Fruit fly (Drosophila melanogaster) whole organism, embryonic: Measurements from ENCODE around the gene Alp9.

Experiments
- Abd-B ChIP-seq: fragments of 200-800 bp; sonication (Bioruptor generic); optimal IDR thresholded peaks from 2 replicates; lab custom pipeline; 2018; ENCODE audit warnings: missing biosample characterization, mild to moderate bottlenecking, missing genetic modification characterization, moderate library complexity
- Aef1 ChIP-seq: fragments of 200-800 bp; sonication (Bioruptor generic); IDR thresholded peaks from 3 replicates; pipeline ENCODE4 v1.3.6; 2022; ENCODE audit warnings: missing biosample characterization, missing genetic modification characterization
- Atf3 ChIP-seq: fragments of 200-800 bp; sonication (Bioruptor generic); optimal IDR thresholded peaks from 3 replicates; lab custom pipeline; 2016; ENCODE audit warnings: missing biosample characterization, missing genetic modification characterization
- B-H2 ChIP-seq: fragments of 200-800 bp; sonication (Bioruptor generic); optimal IDR thresholded peaks from 2 replicates; lab custom pipeline; 2018; ENCODE audit warnings: missing biosample characterization, mild to moderate bottlenecking, missing genetic modification characterization
- Blimp-1 ChIP-seq: fragments of 200-800 bp; sonication (Bioruptor generic); optimal IDR thresholded peaks from 3 replicates; lab custom pipeline; 2018; ENCODE audit warnings: missing biosample characterization, missing genetic modification characterization, mild to moderate bottlenecking, moderate library complexity, missing genetic modification reagents
- CG10321 ChIP-seq: fragments of 200-800 bp; sonication (Bioruptor generic); IDR thresholded peaks from 2 replicates; pipeline ENCODE4 v1.3.6; 2022; ENCODE audit warnings: missing biosample characterization, missing genetic modification characterization
- CG10979 ChIP-seq: fragments of 200-800 bp; sonication (Bioruptor generic); optimal IDR thresholded peaks from 2 replicates; lab custom pipeline; 2018; ENCODE audit warnings: missing biosample characterization, mild to moderate bottlenecking, missing genetic modification characterization, moderate library complexity
- CG11247 ChIP-seq: fragments of 200-800 bp; sonication (Bioruptor generic); IDR thresholded peaks from 2 replicates; pipeline ENCODE4 v1.3.6; 2022; ENCODE audit warnings: missing biosample characterization, missing genetic modification characterization
- CG12155 ChIP-seq: fragments of 200-800 bp; sonication (Bioruptor generic); optimal IDR thresholded peaks from 3 replicates; lab custom pipeline; 2016; ENCODE audit warnings: missing biosample characterization, missing genetic modification characterization
- CG13287 ChIP-seq: fragments of 200-800 bp; sonication (Bioruptor generic); IDR thresholded peaks from 2 replicates; pipeline ENCODE4 v1.3.6; 2022; ENCODE audit warnings: missing biosample characterization, missing genetic modification characterization; ENCODE audit not compliant: partially characterized antibody
- CG13424 ChIP-seq: fragments of 200-800 bp; sonication (Bioruptor generic); optimal IDR thresholded peaks from 2 replicates; lab custom pipeline; 2019; ENCODE audit warnings: missing biosample characterization, mild to moderate bottlenecking, missing genetic modification characterization, moderate library complexity
- CG13894 ChIP-seq: fragments of 200-800 bp; sonication (Bioruptor generic); optimal IDR thresholded peaks from 3 replicates; lab custom pipeline; 2018; ENCODE audit warnings: missing biosample characterization, mild to moderate bottlenecking, missing genetic modification characterization, moderate library complexity
- CG16779 ChIP-seq: fragments of 200-800 bp; sonication (Bioruptor generic); IDR thresholded peaks from 2 replicates; pipeline ENCODE4 v1.3.6; 2022; ENCODE audit warnings: missing biosample characterization, missing genetic modification characterization
- CG17829 ChIP-seq: fragments of 200-800 bp; optimal IDR thresholded peaks from 2 replicates; lab custom pipeline; 2019; ENCODE audit warnings: missing biosample characterization, mild to moderate bottlenecking, missing genetic modification characterization, moderate library complexity
- CG2678 ChIP-seq: fragments of 200-800 bp; sonication (Bioruptor generic); optimal IDR thresholded peaks from 3 replicates; lab custom pipeline; 2019; ENCODE audit warnings: missing biosample characterization, mild to moderate bottlenecking, missing genetic modification characterization, moderate library complexity
- CG32532 ChIP-seq: fragments of 200-800 bp; sonication (Bioruptor generic); IDR thresholded peaks from 2 replicates; pipeline ENCODE4 v1.3.6; 2022; ENCODE audit warnings: missing biosample characterization, missing genetic modification characterization
- CG33557 ChIP-seq: fragments of 200-800 bp; sonication (Bioruptor generic); optimal IDR thresholded peaks from 2 replicates; lab custom pipeline; 2019; ENCODE audit warnings: missing biosample characterization, mild to moderate bottlenecking, missing genetic modification characterization, moderate library complexity
- CG7372 ChIP-seq: fragments of 200-800 bp; sonication (Bioruptor generic); IDR thresholded peaks from 2 replicates; pipeline ENCODE4 v1.3.6; 2022; ENCODE audit warnings: missing biosample characterization, missing genetic modification characterization
- CG7556 ChIP-seq: fragments of 200-800 bp; sonication (Bioruptor generic); optimal IDR thresholded peaks from 2 replicates; lab custom pipeline; 2017; ENCODE audit warnings: missing biosample characterization, mild to moderate bottlenecking, missing genetic modification characterization
- CG8290 ChIP-seq, 3 experiments: fragments of 200-800 bp; sonication (Bioruptor generic); optimal IDR thresholded peaks; 2 replicates each; lab custom pipeline; 2016 to 2019; ENCODE audit warnings: missing biosample characterization in 3 of 3, missing genetic modification characterization in 3 of 3, mild to moderate bottlenecking in 2 of 3, moderate library complexity in 1 of 3
- CG8478 ChIP-seq: fragments of >200 bp; optimal IDR thresholded peaks from 2 replicates; lab custom pipeline; 2018
- Doc3 ChIP-seq: fragments of 200-800 bp; sonication (Bioruptor generic); IDR thresholded peaks from 3 replicates; pipeline ENCODE4 v1.3.6; 2022; ENCODE audit warnings: missing biosample characterization, missing genetic modification characterization; ENCODE audit not compliant: partially characterized antibody
- Ets65A ChIP-seq: fragments of 200-800 bp; sonication (Bioruptor generic); peaks from one replicate; lab custom pipeline; 2016; ENCODE audit warnings: missing biosample characterization, missing genetic modification characterization
- Hr78 ChIP-seq, 2 experiments: fragments of 200-800 bp in 1 of 2; fragments of >200 bp in 1 of 2; sonication (Bioruptor generic) in 1 of 2; optimal IDR thresholded peaks; 2 replicates each; lab custom pipeline; 2017 to 2019; ENCODE audit warnings: missing biosample characterization in 2 of 2, missing genetic modification characterization in 2 of 2, mild to moderate bottlenecking in 1 of 2, moderate library complexity in 1 of 2
- MTF-1 ChIP-seq: fragments of 200-800 bp; sonication (Bioruptor generic); optimal IDR thresholded peaks from 2 replicates; lab custom pipeline; 2018; ENCODE audit warnings: missing biosample characterization, mild to moderate bottlenecking, missing genetic modification characterization, borderline replicate concordance
- Med ChIP-seq: fragments of 200-800 bp; sonication (Bioruptor generic); peaks from one replicate; lab custom pipeline; 2016; ENCODE audit warnings: missing biosample characterization, missing genetic modification characterization, mild to moderate bottlenecking, inconsistent platforms, moderate library complexity
- Nf-YA ChIP-seq: fragments of 200-800 bp; sonication (Bioruptor generic); IDR thresholded peaks from 2 replicates; pipeline ENCODE4 v1.3.6; 2022; ENCODE audit warnings: missing biosample characterization, missing genetic modification characterization
- Nf-YC ChIP-seq: fragments of 200-800 bp; optimal IDR thresholded peaks from 3 replicates; lab custom pipeline; 2019; ENCODE audit warnings: missing biosample characterization, mild to moderate bottlenecking, missing genetic modification characterization, moderate library complexity
- Ravus ChIP-seq: fragments of 200-800 bp; sonication (Bioruptor generic); IDR thresholded peaks from 2 replicates; pipeline ENCODE4 v1.3.6; 2022; ENCODE audit warnings: missing biosample characterization, missing genetic modification characterization
- Sry-δ ChIP-seq: fragments of 200-800 bp; sonication (Bioruptor generic); optimal IDR thresholded peaks from 2 replicates; lab custom pipeline; 2016; ENCODE audit warnings: missing biosample characterization, missing genetic modification characterization
- Usf ChIP-seq: fragments of 200-800 bp; sonication (Bioruptor generic); optimal IDR thresholded peaks from 2 replicates; lab custom pipeline; 2017; ENCODE audit warnings: missing genotype, missing biosample characterization, missing genetic modification characterization
- YL-1 ChIP-seq: fragments of 200-800 bp; sonication (Bioruptor generic); optimal IDR thresholded peaks from 3 replicates; lab custom pipeline; 2017; ENCODE audit warnings: missing biosample characterization, mild to moderate bottlenecking, missing genetic modification characterization
- aop ChIP-seq: fragments of 200-800 bp; sonication (Bioruptor generic); IDR thresholded peaks from 2 replicates; pipeline ENCODE4 v1.3.6; 2022; ENCODE audit warnings: missing biosample characterization, missing genetic modification characterization
- ap ChIP-seq: fragments of 200-800 bp; sonication (Bioruptor generic); IDR thresholded peaks from 2 replicates; pipeline ENCODE4 v1.3.6; 2022; ENCODE audit warnings: missing biosample characterization, missing genetic modification characterization
- cg ChIP-seq: fragments of 200-800 bp; sonication (Bioruptor generic); optimal IDR thresholded peaks from 3 replicates; lab custom pipeline; 2019; ENCODE audit warnings: missing biosample characterization, mild to moderate bottlenecking, missing genetic modification characterization, moderate library complexity
- chinmo ChIP-seq: fragments of 200-800 bp; sonication (Bioruptor generic); IDR thresholded peaks from 4 replicates; pipeline ENCODE4 v1.3.6; 2022; ENCODE audit warnings: missing biosample characterization, missing genetic modification characterization; ENCODE audit not compliant: partially characterized antibody
- danr ChIP-seq: fragments of 200-800 bp; sonication (Bioruptor generic); IDR thresholded peaks from 2 replicates; pipeline ENCODE4 v1.3.6; 2022; ENCODE audit warnings: missing biosample characterization, missing genetic modification characterization
- knrl ChIP-seq: fragments of 200-800 bp; sonication (Bioruptor generic); IDR thresholded peaks from 3 replicates; pipeline ENCODE4 v1.3.6; 2022; ENCODE audit warnings: missing biosample characterization, missing genetic modification characterization; ENCODE audit not compliant: partially characterized antibody
- maf-S ChIP-seq: fragments of 200-800 bp; sonication (Bioruptor generic); optimal IDR thresholded peaks from 2 replicates; lab custom pipeline; 2016; ENCODE audit warnings: missing biosample characterization, missing genetic modification characterization
- salm ChIP-seq: fragments of 200-800 bp; sonication (Bioruptor generic); optimal IDR thresholded peaks from 2 replicates; lab custom pipeline; 2018; ENCODE audit warnings: missing biosample characterization, mild to moderate bottlenecking, missing genetic modification characterization
- tgo ChIP-seq: fragments of 200-800 bp; sonication (Bioruptor generic); IDR thresholded peaks from 3 replicates; pipeline ENCODE4 v1.3.6; 2022; ENCODE audit warnings: missing biosample characterization, missing genetic modification characterization
- tin ChIP-seq: fragments of 200-800 bp; sonication (Bioruptor generic); optimal IDR thresholded peaks from 3 replicates; lab custom pipeline; 2016; ENCODE audit warnings: missing biosample characterization, missing genetic modification characterization

Gene Alp9

DNA sequence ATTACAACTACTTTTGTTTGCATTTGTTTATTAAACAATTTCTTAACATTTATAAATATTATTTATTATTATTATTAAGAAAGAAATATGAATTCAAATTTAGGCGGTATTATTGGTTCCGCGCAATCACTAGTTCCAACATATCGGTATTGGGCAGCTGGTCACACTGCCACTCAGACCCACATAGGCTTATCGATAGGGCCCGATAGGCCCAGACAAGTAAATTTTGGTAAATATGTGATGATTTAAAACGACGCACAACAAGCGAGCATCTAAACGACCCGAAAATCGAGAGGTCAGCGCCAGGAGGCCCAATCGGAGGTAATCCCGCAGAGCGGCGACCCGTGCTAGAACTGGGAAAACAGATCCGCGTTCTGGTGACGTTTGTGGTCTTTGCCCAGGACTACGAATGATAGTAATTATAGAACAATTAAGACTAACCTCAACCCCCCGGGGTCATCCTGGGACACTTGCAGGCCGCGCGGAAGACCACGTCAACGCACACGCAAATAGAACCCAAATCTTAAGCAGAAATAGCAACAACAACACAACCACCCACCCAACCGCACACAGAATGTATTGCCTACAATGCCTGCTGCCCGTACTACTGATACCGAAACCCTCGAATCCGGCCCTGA is 30.2 kb upstream of the Alp9 start, which contains the start of gene bc10 (continued):
- TF ChIP-seq CG10979 (tag; lab: Kevin White, UChicago) (no peak), Nf-YC (tag; lab: Kevin White, UChicago) (peak; percentile 35), Aef1 (GFP tag; lab: Robert Waterston, UW) (no peak), Ravus (GFP tag; lab: Robert Waterston, UW) (no peak), Doc3 (GFP tag; lab: Robert Waterston, UW) (peak; percentile 81), CG13894 (tag; lab: Kevin White, UChicago) (peak; percentile 29), CG10321 (GFP tag; lab: Robert Waterston, UW) (no peak), tin (no peak), salm (tag; lab: Kevin White, UChicago) (no peak), CG33557 (GFP tag; lab: Kevin White, UChicago) (no peak), Abd-B (GFP tag; lab: Kevin White, UChicago) (no peak), Hr78 (GFP tag; optimal IDR thresholded peaks at IDR 0.05; lab: Kevin White, UChicago) (no peak), CG16779 (GFP tag; lab: Robert Waterston, UW) (no peak), ap (GFP tag; lab: Robert Waterston, UW) (no peak), CG17829 (peak; percentile 29), CG12155 (GFP tag; lab: Kevin White, UChicago) (no peak), B-H2 (GFP tag; lab: Kevin White, UChicago) (peak; percentile 32), maf-S (GFP tag; lab: Kevin White, UChicago) (no peak), CG8478 (lab: Kevin White, UChicago) (no peak), cg (no peak), Sry-δ (GFP tag; lab: Kevin White, UChicago) (peak; percentile 60), Usf (GFP tag; lab: Kevin White, UChicago) (no peak), CG7556 (GFP tag; lab: Kevin White, UChicago) (no peak), CG7372 (GFP tag; lab: Robert Waterston, UW) (no peak), YL-1 (GFP tag; lab: Kevin White, UChicago) (peak; percentile 24), Blimp-1 (no peak), knrl (GFP tag; lab: Robert Waterston, UW) (peak; percentile 86), aop (no peak), CG11247 (GFP tag; lab: Robert Waterston, UW) (no peak), tgo (GFP tag; lab: Robert Waterston, UW) (no peak), Atf3 (GFP tag; lab: Kevin White, UChicago) (no peak), danr (no peak)

DNA sequence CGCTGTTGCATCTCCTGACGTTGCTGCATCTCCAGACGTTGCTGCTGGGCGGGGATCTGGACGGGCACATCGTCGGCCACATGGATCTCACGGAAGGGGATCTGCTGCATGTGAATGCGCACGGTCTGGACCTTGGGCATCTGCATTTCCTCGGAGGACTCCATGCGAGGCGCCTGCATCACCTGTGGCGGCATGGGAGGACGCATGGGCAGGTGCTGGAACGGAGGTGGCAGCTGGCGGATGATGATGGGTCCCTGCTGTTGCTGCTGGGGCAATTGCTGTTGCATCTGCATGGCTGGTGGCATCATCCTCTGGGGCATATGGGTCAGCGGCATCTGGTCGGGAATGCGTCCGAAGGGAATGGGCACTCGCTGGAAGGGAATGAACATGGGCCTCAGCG is 27.0 kb upstream of the Alp9 start:
- TF ChIP-seq CG13424 (no peak), Med (peak; percentile 36), Nf-YA (GFP tag; lab: Robert Waterston, UW) (peak; percentile 37; the same call in 1 of the 2 replicates), CG13287 (no peak), CG8290 (GFP tag; optimal IDR thresholded peaks at IDR 0.05; lab: Kevin White, UChicago) (no peak), CG8290 (tag; optimal IDR thresholded peaks at IDR 0.05; lab: Kevin White, UChicago) (no peak), chinmo (GFP tag; lab: Robert Waterston, UW) (0 out of 4 replicates have a peak, but pooled peaks have one; percentile 37), Ets65A (GFP tag; lab: Kevin White, UChicago) (peak; percentile 91), CG32532 (0 out of 2 replicates have a peak, but pooled peaks have one; percentile 17), MTF-1 (no peak), CG2678 (tag; lab: Kevin White, UChicago) (no peak), B-H2 (GFP tag; lab: Kevin White, UChicago) (no peak)
